Worm (Caenorhabditis elegans) whole organism, young adult: ENCODE measurements around the gene sra-11.

Source experiments
- B0035.1 ChIP-seq: sonication (generic microtip); optimal IDR thresholded peaks from 2 replicates; lab custom pipeline; 2016; ENCODE audit warnings: missing genetic modification characterization, mild to moderate bottlenecking, missing compliant biosample characterization, missing genotype, missing genetic modification reagents
- C06A6.2 ChIP-seq: fragments of 200-800 bp; sonication (Bioruptor generic); conservative IDR thresholded peaks from 2 replicates; pipeline ENCODE4 v1.3.6; 2022; ENCODE audit warnings: missing genetic modification characterization, missing compliant biosample characterization
- F10E7.11 ChIP-seq: sonication (generic microtip); optimal IDR thresholded peaks from 2 replicates; lab custom pipeline; 2017; ENCODE audit warnings: mild to moderate bottlenecking, missing genetic modification characterization, moderate library complexity, missing compliant biosample characterization
- K11D2.4 ChIP-seq: fragments of 200-800 bp; sonication (Bioruptor generic); IDR thresholded peaks from 2 replicates; pipeline ENCODE4 v1.3.6; 2022; ENCODE audit warnings: missing genetic modification reagents, missing genetic modification characterization, missing compliant biosample characterization
- ZK185.1 ChIP-seq: sonication (generic microtip); optimal IDR thresholded peaks from 2 replicates; lab custom pipeline; 2016; ENCODE audit warnings: mild to moderate bottlenecking, missing genetic modification characterization, missing compliant biosample characterization; ENCODE audit not compliant: poor library complexity, severe bottlenecking
- ama-1 ChIP-seq, 3 experiments: fragments of 150-350 bp in 1 of 3; sonication (generic microtip) in 2 of 3; optimal IDR thresholded peaks; 2 replicates each; lab custom pipeline; 2014 to 2018; ENCODE audit warnings: missing biosample characterization in 2 of 3, missing genetic modification characterization in 2 of 3, missing genetic modification reagents in 2 of 3
- aptf-2 ChIP-seq: fragments of 200-800 bp; sonication (Bioruptor generic); conservative IDR thresholded peaks from 2 replicates; pipeline ENCODE4 v1.3.6; 2022; ENCODE audit warnings: missing genetic modification reagents, missing genetic modification characterization, missing compliant biosample characterization
- attf-5 ChIP-seq: fragments of 200-800 bp; sonication (Bioruptor generic); optimal IDR thresholded peaks from 2 replicates; lab custom pipeline; 2018; ENCODE audit warnings: mild to moderate bottlenecking, missing genetic modification characterization, missing compliant biosample characterization
- bed-1 ChIP-seq: fragments of 200-800 bp; sonication (Bioruptor generic); IDR thresholded peaks from 2 replicates; pipeline ENCODE4 v1.3.6; 2022; ENCODE audit warnings: missing genetic modification reagents, missing genetic modification characterization, missing compliant biosample characterization
- ceh-27 ChIP-seq: fragments of 200-800 bp; sonication (Bioruptor generic); optimal IDR thresholded peaks from 2 replicates; lab custom pipeline; 2018; ENCODE audit warnings: mild to moderate bottlenecking, missing genetic modification characterization, moderate library complexity, missing compliant biosample characterization
- ceh-40 ChIP-seq: fragments of 200-800 bp; sonication (Bioruptor generic); IDR thresholded peaks from 2 replicates; pipeline ENCODE4 v1.3.6; 2022; ENCODE audit warnings: missing genetic modification characterization, missing compliant biosample characterization
- ceh-58 ChIP-seq: fragments of 200-800 bp; sonication (Bioruptor generic); IDR thresholded peaks from 2 replicates; pipeline ENCODE4 v1.3.6; 2022; ENCODE audit warnings: missing genetic modification characterization, missing compliant biosample characterization
- die-1 ChIP-seq: sonication (generic microtip); optimal IDR thresholded peaks from 2 replicates; lab custom pipeline; 2016; ENCODE audit warnings: missing genotype, mild to moderate bottlenecking, missing genetic modification characterization, missing compliant biosample characterization
- egl-18 ChIP-seq: fragments of 200-800 bp; sonication (Bioruptor generic); IDR thresholded peaks from 2 replicates; pipeline ENCODE4 v1.3.6; 2022; ENCODE audit warnings: missing genetic modification reagents, missing genetic modification characterization, missing compliant biosample characterization
- egrh-3 ChIP-seq: fragments of 200-800 bp; sonication (Bioruptor generic); IDR thresholded peaks from 2 replicates; pipeline ENCODE4 v1.3.6; 2022; ENCODE audit warnings: missing genetic modification reagents, missing genetic modification characterization, missing compliant biosample characterization
- ekl-4 ChIP-seq: fragments of 200-800 bp; sonication (Bioruptor generic); IDR thresholded peaks from 2 replicates; pipeline ENCODE4 v1.3.6; 2022; ENCODE audit warnings: missing genetic modification reagents, missing genetic modification characterization, missing compliant biosample characterization
- him-1 ChIP-seq: sonication (generic microtip); optimal IDR thresholded peaks from 2 replicates; lab custom pipeline; 2016; ENCODE audit warnings: missing genotype, missing genetic modification reagents, missing genetic modification characterization, missing compliant biosample characterization
- hrde-1 ChIP-seq: sonication (generic microtip); optimal IDR thresholded peaks from 2 replicates; lab custom pipeline; 2016; ENCODE audit warnings: missing genetic modification characterization, mild to moderate bottlenecking, missing compliant biosample characterization, moderate library complexity, missing genotype, missing genetic modification reagents, borderline replicate concordance
- hsf-1 ChIP-seq: fragments of 200-800 bp; sonication (Bioruptor generic); IDR thresholded peaks from 2 replicates; pipeline ENCODE4 v1.3.6; 2022; ENCODE audit warnings: missing genetic modification reagents, missing genetic modification characterization, missing compliant biosample characterization
- lag-1 ChIP-seq: fragments of 200-800 bp; sonication (Bioruptor generic); IDR thresholded peaks from 2 replicates; pipeline ENCODE4 v1.3.6; 2022; ENCODE audit warnings: missing genetic modification reagents, missing genetic modification characterization, missing compliant biosample characterization
- let-607 ChIP-seq, 2 experiments: fragments of 200-800 bp in 1 of 2; sonication (Bioruptor generic) in 1 of 2; sonication (generic microtip) in 1 of 2; optimal IDR thresholded peaks; 2 replicates each; lab custom pipeline; 2016 to 2018; ENCODE audit warnings: mild to moderate bottlenecking in 2 of 2, missing compliant biosample characterization in 2 of 2, missing genetic modification characterization in 2 of 2, moderate library complexity in 2 of 2, missing genotype in 1 of 2
- lin-35 ChIP-seq, 3 experiments: fragments of 150-350 bp in 2 of 3; sonication (generic microtip) in 1 of 3; optimal IDR thresholded peaks; 2 replicates each; lab custom pipeline; 2014 to 2018; ENCODE audit warnings: missing biosample characterization in 3 of 3, missing genetic modification characterization in 3 of 3, missing genetic modification reagents in 3 of 3
- madf-3 ChIP-seq: fragments of 200-800 bp; sonication (Bioruptor generic); IDR thresholded peaks from 2 replicates; pipeline ENCODE4 v1.3.6; 2022; ENCODE audit warnings: missing genetic modification reagents, missing genetic modification characterization, missing compliant biosample characterization
- madf-6 ChIP-seq: fragments of 200-800 bp; sonication (Bioruptor generic); IDR thresholded peaks from 2 replicates; pipeline ENCODE4 v1.3.6; 2022; ENCODE audit warnings: missing genetic modification reagents, missing genetic modification characterization, missing compliant biosample characterization
- mcd-1 ChIP-seq: fragments of 200-800 bp; sonication (Bioruptor generic); IDR thresholded peaks from 2 replicates; pipeline ENCODE4 v1.3.6; 2022; ENCODE audit warnings: missing genetic modification reagents, missing genetic modification characterization, missing compliant biosample characterization
- nfya-1 ChIP-seq: sonication (generic microtip); optimal IDR thresholded peaks from 2 replicates; lab custom pipeline; 2017; ENCODE audit warnings: antibody characterized with exemption, missing compliant biosample characterization, missing genetic modification characterization, borderline replicate concordance; ENCODE audit not compliant: insufficient read depth
- nfyb-1 ChIP-seq: fragments of 200-800 bp; sonication (Bioruptor generic); IDR thresholded peaks from 2 replicates; pipeline ENCODE4 v1.3.6; 2022; ENCODE audit warnings: missing genetic modification reagents, missing genetic modification characterization, missing compliant biosample characterization
- nhr-27 ChIP-seq: fragments of 200-800 bp; sonication (Bioruptor generic); optimal IDR thresholded peaks from 2 replicates; lab custom pipeline; 2018; ENCODE audit warnings: mild to moderate bottlenecking, missing genetic modification characterization, moderate library complexity, missing compliant biosample characterization
- pbrm-1 ChIP-seq: fragments of 200-800 bp; sonication (Bioruptor generic); IDR thresholded peaks from 2 replicates; pipeline ENCODE4 v1.3.6; 2022; ENCODE audit warnings: missing genetic modification reagents, missing genetic modification characterization, missing compliant biosample characterization
- rec-8 ChIP-seq, 2 experiments: sonication (generic microtip); optimal IDR thresholded peaks; 2 replicates each; lab custom pipeline; 2016; ENCODE audit warnings: mild to moderate bottlenecking in 2 of 2, missing genetic modification characterization in 2 of 2, missing genetic modification reagents in 2 of 2, missing genotype in 2 of 2, missing biosample characterization in 1 of 2, missing compliant biosample characterization in 1 of 2, moderate library complexity in 1 of 2
- repo-1 ChIP-seq: sonication (generic microtip); optimal IDR thresholded peaks from 2 replicates; lab custom pipeline; 2017; ENCODE audit warnings: mild to moderate bottlenecking, missing genetic modification characterization, missing compliant biosample characterization
- sdz-38 ChIP-seq: sonication (generic microtip); optimal IDR thresholded peaks from 2 replicates; lab custom pipeline; 2016; ENCODE audit warnings: missing genotype, missing genetic modification characterization, missing compliant biosample characterization
- snpc-1.3 ChIP-seq: sonication (generic microtip); optimal IDR thresholded peaks from 2 replicates; lab custom pipeline; 2017; ENCODE audit warnings: missing genetic modification characterization, mild to moderate bottlenecking, missing compliant biosample characterization, antibody characterized with exemption, moderate library complexity, missing genotype, missing genetic modification reagents; ENCODE audit not compliant: insufficient read depth
- snpc-4 ChIP-seq, 5 experiments: fragments of 150-350 bp in 1 of 5; sonication (generic microtip) in 4 of 5; optimal IDR thresholded peaks; 2 replicates each; lab custom pipeline; 2014 to 2018; ENCODE audit warnings: missing genetic modification characterization in 5 of 5, missing biosample characterization in 3 of 5, antibody characterized with exemption in 2 of 5, mild to moderate bottlenecking in 2 of 5, missing compliant biosample characterization in 2 of 5, missing genotype in 2 of 5, moderate library complexity in 2 of 5, missing genetic modification reagents in 1 of 5
- tbx-9 ChIP-seq: sonication (generic microtip); optimal IDR thresholded peaks from 2 replicates; lab custom pipeline; 2016; ENCODE audit warnings: borderline replicate concordance, missing genetic modification characterization, inconsistent platforms, missing compliant biosample characterization
- tlf-1 ChIP-seq: fragments of 200-800 bp; sonication (Bioruptor generic); optimal IDR thresholded peaks from 2 replicates; lab custom pipeline; 2018; ENCODE audit warnings: mild to moderate bottlenecking, missing genetic modification characterization, missing compliant biosample characterization
- unc-130 ChIP-seq: sonication (generic microtip); optimal IDR thresholded peaks from 2 replicates; lab custom pipeline; 2016; ENCODE audit warnings: missing genetic modification reagents, missing genetic modification characterization, missing compliant biosample characterization
- unc-62 ChIP-seq: fragments of 150-350 bp; optimal IDR thresholded peaks from 2 replicates; lab custom pipeline; 2014; ENCODE audit warnings: missing biosample characterization, missing genetic modification reagents, missing genetic modification characterization
- zfh-2 ChIP-seq: fragments of 200-800 bp; sonication (Bioruptor generic); conservative IDR thresholded peaks from 2 replicates; pipeline ENCODE4 v1.3.6; 2022; ENCODE audit warnings: missing genetic modification reagents, missing genetic modification characterization, missing compliant biosample characterization
- ztf-22 ChIP-seq: fragments of 200-800 bp; sonication (Bioruptor generic); optimal IDR thresholded peaks from 2 replicates; lab custom pipeline; 2018; ENCODE audit warnings: mild to moderate bottlenecking, missing genetic modification characterization, moderate library complexity, missing compliant biosample characterization
- ztf-25 ChIP-seq: fragments of 200-800 bp; sonication (Bioruptor generic); IDR thresholded peaks from 2 replicates; pipeline ENCODE4 v1.3.6; 2022; ENCODE audit warnings: missing genetic modification reagents, missing genetic modification characterization, missing compliant biosample characterization
- ztf-26 ChIP-seq: sonication (generic microtip); optimal IDR thresholded peaks from 2 replicates; lab custom pipeline; 2017; ENCODE audit warnings: missing genetic modification characterization, missing compliant biosample characterization
- ztf-28 ChIP-seq: fragments of 200-800 bp; sonication (Bioruptor generic); IDR thresholded peaks from 2 replicates; pipeline ENCODE4 v1.3.6; 2022; ENCODE audit warnings: missing genetic modification reagents, missing genetic modification characterization, missing compliant biosample characterization
- ztf-3 ChIP-seq: fragments of 200-800 bp; sonication (Bioruptor generic); optimal IDR thresholded peaks from 2 replicates; lab custom pipeline; 2018; ENCODE audit warnings: mild to moderate bottlenecking, missing genetic modification characterization, missing compliant biosample characterization

The sra-11 gene

DNA sequence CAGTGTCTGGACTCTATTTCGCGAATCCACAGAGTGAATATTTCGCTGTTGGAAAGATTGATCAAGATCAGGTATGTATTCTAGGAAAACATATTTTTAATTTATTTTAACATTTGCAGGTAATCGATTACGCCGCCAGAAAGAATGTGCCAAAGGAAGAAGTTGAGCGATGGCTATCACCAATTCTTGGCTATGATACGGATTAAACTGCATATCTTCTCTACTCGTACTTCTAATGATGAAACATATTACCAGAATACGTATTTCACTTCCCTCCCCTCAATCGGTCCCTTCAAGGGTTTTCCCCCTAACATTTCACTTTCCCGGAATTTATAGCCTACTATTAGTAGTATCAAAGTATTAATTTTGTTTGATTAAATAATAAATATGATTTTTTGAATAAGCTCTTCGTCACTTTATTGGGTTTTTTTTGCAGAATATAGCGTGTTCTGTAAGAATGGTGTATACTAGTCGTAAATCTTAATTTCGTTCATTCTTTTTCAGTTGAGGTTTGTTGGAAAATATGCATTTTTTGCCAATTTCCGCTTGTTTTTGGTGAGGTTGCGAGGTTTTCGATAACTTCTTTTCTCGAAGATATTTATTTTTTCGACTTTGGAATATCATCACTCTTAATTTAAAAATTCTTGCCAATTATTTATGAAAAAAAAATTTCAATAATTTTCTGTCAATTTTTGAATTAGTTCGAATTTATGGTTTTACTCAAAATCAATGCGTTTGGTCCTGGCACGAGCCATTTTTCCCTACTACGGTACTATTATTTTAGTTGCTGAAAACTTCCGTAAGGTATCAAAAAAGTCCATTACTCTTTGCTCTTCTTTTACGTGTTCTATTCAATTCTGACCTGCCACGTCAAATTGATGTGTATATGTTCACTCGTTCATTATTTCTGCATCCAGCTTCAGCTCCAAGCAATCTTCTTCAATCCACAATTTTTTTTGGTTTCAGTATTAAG lies 20.8 kb upstream of the sra-11 start:
- TF ChIP-seq lag-1 (GFP tag; lab: Robert Waterston, UW): no peak
- no peak for TF ChIP-seq aptf-2 (GFP tag; lab: Robert Waterston, UW)
- no peak for TF ChIP-seq ceh-27 (GFP tag; lab: Kevin White, UChicago)
- TF ChIP-seq ztf-22 (GFP tag; lab: Kevin White, UChicago): no peak
- no peak for TF ChIP-seq ztf-3 (GFP tag; lab: Kevin White, UChicago)
- TF ChIP-seq die-1 (tag; lab: Kevin White, UChicago): no peak
- TF ChIP-seq madf-3 (GFP tag; lab: Robert Waterston, UW): 0 out of 2 replicates have a peak, but pooled peaks have one; percentile 57
- TF ChIP-seq nhr-27: no peak
- no peak for TF ChIP-seq ztf-25 (GFP tag; lab: Robert Waterston, UW)
- TF ChIP-seq let-607 (tag; optimal IDR thresholded peaks at IDR 0.05; lab: Kevin White, UChicago): no peak
- TF ChIP-seq ekl-4 (GFP tag; lab: Robert Waterston, UW): no peak
- no peak for TF ChIP-seq snpc-4 (GFP tag; optimal IDR thresholded peaks at IDR 0.05; lab: Kevin White, UChicago)
- TF ChIP-seq snpc-4 (tag; optimal IDR thresholded peaks at IDR 0.05; lab: Kevin White, UChicago): no peak
- no peak for TF ChIP-seq ZK185.1 (tag; lab: Kevin White, UChicago)
- 0 out of 2 replicates have a peak, but pooled peaks have one; percentile 15 for TF ChIP-seq ceh-40
- no peak for TF ChIP-seq B0035.1
- TF ChIP-seq nfyb-1: no peak
- no peak for TF ChIP-seq C06A6.2 (GFP tag; lab: Robert Waterston, UW)
- TF ChIP-seq lin-35 (GFP tag; optimal IDR thresholded peaks at IDR 0.05; lab: Kevin White, UChicago): no peak
- TF ChIP-seq madf-6: no peak
- no peak for TF ChIP-seq tbx-9 (tag; lab: Kevin White, UChicago)
- peak; percentile 22 for TF ChIP-seq him-1
- TF ChIP-seq mcd-1 (GFP tag; lab: Robert Waterston, UW): no peak
- no peak for TF ChIP-seq nfya-1 (tag; lab: Kevin White, UChicago)
- no peak for TF ChIP-seq rec-8 (tag; optimal IDR thresholded peaks at IDR 0.05; lab: Kevin White, UChicago)
- TF ChIP-seq egrh-3 (GFP tag; lab: Robert Waterston, UW): no peak
- TF ChIP-seq unc-130 (GFP tag; lab: Kevin White, UChicago): no peak
- no peak for TF ChIP-seq snpc-1.3 (tag; lab: Kevin White, UChicago)
- no peak for TF ChIP-seq ceh-58 (GFP tag; lab: Robert Waterston, UW)
- TF ChIP-seq egl-18: 0 out of 2 replicates have a peak, but pooled peaks have one; percentile 64
- TF ChIP-seq zfh-2 (GFP tag; lab: Robert Waterston, UW): no peak
- peak; percentile 11 for TF ChIP-seq ztf-26 (tag; lab: Kevin White, UChicago)
- TF ChIP-seq unc-62 (GFP tag; lab: Kevin White, UChicago): no peak
- TF ChIP-seq F10E7.11: no peak
- no peak for TF ChIP-seq attf-5 (GFP tag; lab: Kevin White, UChicago)
- no peak for TF ChIP-seq pbrm-1 (GFP tag; lab: Robert Waterston, UW)
- no peak for TF ChIP-seq hrde-1 (tag; lab: Kevin White, UChicago)
- TF ChIP-seq hsf-1 (GFP tag; lab: Robert Waterston, UW): no peak
- peak; percentile 28 for TF ChIP-seq ama-1 (optimal IDR thresholded peaks at IDR 0.05; lab: Kevin White, UChicago)
- no peak for TF ChIP-seq ama-1 (GFP tag; optimal IDR thresholded peaks at IDR 0.05; lab: Kevin White, UChicago)
- TF ChIP-seq repo-1 (tag; lab: Kevin White, UChicago): peak; percentile 6
- TF ChIP-seq K11D2.4 (GFP tag; lab: Robert Waterston, UW): peak; percentile 27; the same call in 1 of the 2 replicates
- no peak for TF ChIP-seq ztf-28 (GFP tag; lab: Robert Waterston, UW)
- no peak for TF ChIP-seq sdz-38 (tag; lab: Kevin White, UChicago)
- TF ChIP-seq bed-1 (GFP tag; lab: Robert Waterston, UW): no peak
- no peak for TF ChIP-seq tlf-1 (GFP tag; lab: Kevin White, UChicago)
